Worm (Caenorhabditis elegans): ENCODE results near the gene flp-20.
A peak's percentile ranks its signal among the peaks of the same experiment; 100 is the strongest.

Gene flp-20

ce11 chrX:9361136-9361535, 11.4 kb upstream of the flp-20 start:
- TF ChIP-seq T20F7.1 (GFP tag; optimal IDR thresholded peaks at IDR 0.05) (no peak), fkh-10 (GFP tag; optimal IDR thresholded peaks at IDR 0.05) (peak; percentile 49), nhr-28 (tag; optimal IDR thresholded peaks at IDR 0.05) (no peak), ces-1 (GFP tag; optimal IDR thresholded peaks at IDR 0.05) (peak; percentile 23), unc-130 (GFP tag; optimal IDR thresholded peaks at IDR 0.05) (no peak)

- TF ChIP-seq ztf-7 (tag; optimal IDR thresholded peaks at IDR 0.05) (peak; percentile 76), ceh-44 (GFP tag; IDR thresholded peaks at IDR 0.05) (no peak), nhr-11 (tag; optimal IDR thresholded peaks at IDR 0.05) (peak; percentile 91), lin-29 (GFP tag; IDR thresholded peaks at IDR 0.05) (no peak), rbr-2 (tag; optimal IDR thresholded peaks at IDR 0.05) (peak; percentile 55), D1046.2 (GFP tag; IDR thresholded peaks at IDR 0.05) (no peak), pha-4 (GFP tag; IDR thresholded peaks at IDR 0.05) (no peak), pha-4 (tag; optimal IDR thresholded peaks at IDR 0.05) (peak; percentile 91), F10B5.3 (tag; optimal IDR thresholded peaks at IDR 0.05) (no peak), ama-1 (optimal IDR thresholded peaks at IDR 0.05) (no peak), Y48G9A.11 (GFP tag; IDR thresholded peaks at IDR 0.05) (no peak), aha-1 (tag) (peak; percentile 83), nhr-28 (tag; optimal IDR thresholded peaks at IDR 0.05) (no peak), nhr-48 (tag; optimal IDR thresholded peaks at IDR 0.05) (no peak), spr-1 (tag; optimal IDR thresholded peaks at IDR 0.05) (no peak), daf-8 (GFP tag; IDR thresholded peaks at IDR 0.05) (no peak), skn-1 (tag; optimal IDR thresholded peaks at IDR 0.05) (no peak), ceh-82 (tag; optimal IDR thresholded peaks at IDR 0.05) (no peak), mxl-2 (GFP tag; conservative IDR thresholded peaks at IDR 0.05) (no peak), arid-1 (GFP tag; conservative IDR thresholded peaks at IDR 0.05) (no peak), zfp-3 (GFP tag; conservative IDR thresholded peaks at IDR 0.05) (no peak), nhr-102 (tag; optimal IDR thresholded peaks at IDR 0.05) (no peak), unc-62 (GFP tag; optimal IDR thresholded peaks at IDR 0.05 in 1 of 2) (no peak), unc-62 (tag; optimal IDR thresholded peaks at IDR 0.05) (no peak), ctbp-1 (GFP tag; IDR thresholded peaks at IDR 0.05) (no peak), T20F7.1 (GFP tag; optimal IDR thresholded peaks at IDR 0.05) (peak; percentile 66), dmd-8 (GFP tag; IDR thresholded peaks at IDR 0.05) (no peak), nhr-237 (tag; optimal IDR thresholded peaks at IDR 0.05) (no peak), nhr-41 (GFP tag; IDR thresholded peaks at IDR 0.05) (no peak), F37D6.2 (tag; optimal IDR thresholded peaks at IDR 0.05) (no peak), nhr-76 (tag; optimal IDR thresholded peaks at IDR 0.05) (no peak), Y105C5A.15 (GFP tag; IDR thresholded peaks at IDR 0.05) (no peak), lim-7 (GFP tag; IDR thresholded peaks at IDR 0.05) (no peak), lin-38 (GFP tag; IDR thresholded peaks at IDR 0.05) (no peak), set-16 (GFP tag; IDR thresholded peaks at IDR 0.05) (no peak), lin-15B (tag; optimal IDR thresholded peaks at IDR 0.05) (no peak), R02D3.7 (tag; optimal IDR thresholded peaks at IDR 0.05) (no peak), Y5F2A.4 (GFP tag; optimal IDR thresholded peaks at IDR 0.05) (no peak), zip-2 (tag; optimal IDR thresholded peaks at IDR 0.05) (peak; percentile 16), F44E2.7 (GFP tag; IDR thresholded peaks at IDR 0.05) (no peak), tra-1 (GFP tag; IDR thresholded peaks at IDR 0.05) (0 out of 2 replicates have a peak, but pooled peaks have one; percentile 34), pqm-1 (tag; optimal IDR thresholded peaks at IDR 0.05) (no peak), ceh-32 (tag; optimal IDR thresholded peaks at IDR 0.05; ENCODE audit: poor library complexity) (no peak), F49E8.2 (tag; optimal IDR thresholded peaks at IDR 0.05; ENCODE audit: borderline replicate concordance) (no peak), madf-9 (GFP tag; conservative IDR thresholded peaks at IDR 0.05) (no peak), ZK546.5 (tag; optimal IDR thresholded peaks at IDR 0.05) (no peak), lir-3 (tag; optimal IDR thresholded peaks at IDR 0.05) (no peak), zip-11 (GFP tag; IDR thresholded peaks at IDR 0.05) (no peak)
Measured at ce11 chrX:9347380-9347979, 2.2 kb downstream of the flp-20 start, which contains the start of gene oga-1. Gene oga-1, minus strand, starts transcription at chrX:9347430.

Measured in whole organism, L4 larva.